Fruit fly (Drosophila melanogaster) whole organism, prepupa: ENCODE measurements around the gene CG4362.

Source experiments
- Blimp-1 ChIP-seq: fragments of 200-800 bp; sonication (Bioruptor generic); optimal IDR thresholded peaks from 3 replicates; lab custom pipeline; 2017; ENCODE audit warnings: missing biosample characterization, missing genetic modification characterization, mild to moderate bottlenecking, moderate library complexity, missing genetic modification reagents
- ss ChIP-seq, 2 experiments: fragments of 200-800 bp; sonication (Bioruptor generic); optimal IDR thresholded peaks; 2 replicates in 1 of 2; 3 replicates in 1 of 2; lab custom pipeline; 2017 to 2018; ENCODE audit warnings: mild to moderate bottlenecking in 2 of 2, missing biosample characterization in 2 of 2, missing genetic modification characterization in 2 of 2, moderate library complexity in 1 of 2
- svp ChIP-seq: fragments of 200-800 bp; sonication (Bioruptor generic); peaks from one replicate; lab custom pipeline; 2016; ENCODE audit warnings: missing biosample characterization, missing genetic modification characterization

DNA sequence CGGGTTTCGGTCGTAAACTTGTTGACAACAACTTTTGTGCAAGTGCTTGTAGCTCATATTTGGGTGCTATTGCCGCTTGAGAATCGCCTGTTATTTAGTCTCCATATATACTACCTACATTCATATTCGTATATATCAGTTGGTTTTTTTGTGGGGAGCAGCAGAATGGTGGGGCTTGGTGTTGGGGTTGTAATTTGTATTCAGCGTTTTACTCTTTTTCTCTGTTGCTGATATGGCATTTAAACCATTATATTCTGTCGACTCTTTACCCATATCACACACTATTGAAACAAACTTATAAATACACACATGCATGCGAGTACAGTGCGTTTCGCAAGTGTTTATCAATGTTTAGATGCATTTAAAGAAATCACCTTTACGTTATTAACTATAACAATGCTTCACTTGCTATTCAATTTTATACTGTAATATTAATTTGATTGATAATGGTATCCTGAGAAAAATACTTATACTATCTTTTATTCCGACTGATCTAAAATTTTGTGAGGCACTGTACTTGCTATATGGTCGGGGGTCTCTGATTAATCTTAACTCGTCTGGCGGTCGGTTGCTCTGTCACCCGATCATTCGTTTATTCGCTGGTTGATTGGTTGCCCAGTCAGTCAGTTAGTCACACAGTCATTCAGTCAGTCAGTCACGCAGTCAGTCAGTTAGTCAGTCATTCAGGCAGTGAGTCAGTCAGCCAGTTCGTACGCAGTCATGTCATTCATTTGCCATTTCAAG lies 45.9 kb downstream of the CG4362 start:
- peak; percentile 92 for TF ChIP-seq svp
- peak; percentile 60 for TF ChIP-seq Blimp-1 (GFP tag; lab: Kevin White, UChicago)
- peak; percentile 95 for TF ChIP-seq ss (GFP tag; optimal IDR thresholded peaks at IDR 0.05; lab: Kevin White, UChicago)
